Worm (Caenorhabditis elegans) whole organism, L2 larva: Measurements from ENCODE around the gene R148.8.

ENCODE experiments used
- aly-2 ChIP-seq: fragments of 150-350 bp; optimal IDR thresholded peaks from 2 replicates; lab custom pipeline; 2014; ENCODE audit warnings: missing biosample characterization, missing genetic modification characterization
- ceh-16 ChIP-seq: fragments of 150-350 bp; optimal IDR thresholded peaks from 2 replicates; lab custom pipeline; 2014; ENCODE audit warnings: missing biosample characterization, missing genetic modification characterization
- dmd-4 ChIP-seq: sonication (generic microtip); optimal IDR thresholded peaks from 2 replicates; lab custom pipeline; 2017; ENCODE audit warnings: missing biosample characterization, missing genetic modification characterization
- elt-3 ChIP-seq: sonication (generic microtip); optimal IDR thresholded peaks from 2 replicates; lab custom pipeline; 2017; ENCODE audit warnings: missing biosample characterization, missing genetic modification characterization
- fos-1 ChIP-seq: fragments of 150-350 bp; optimal IDR thresholded peaks from 2 replicates; lab custom pipeline; 2014; ENCODE audit warnings: missing biosample characterization, missing genetic modification characterization
- mdl-1 ChIP-seq, 2 experiments: fragments of 150-350 bp in 1 of 2; sonication (generic microtip) in 1 of 2; optimal IDR thresholded peaks; 2 replicates each; lab custom pipeline; 2017; ENCODE audit warnings: missing biosample characterization in 2 of 2, missing genetic modification characterization in 2 of 2
- nhr-129 ChIP-seq: fragments of 150-350 bp; optimal IDR thresholded peaks from 2 replicates; lab custom pipeline; 2014; ENCODE audit warnings: missing biosample characterization, missing genetic modification characterization
- nhr-21 ChIP-seq: fragments of 150-350 bp; optimal IDR thresholded peaks from 2 replicates; lab custom pipeline; 2014; ENCODE audit warnings: missing biosample characterization, missing genetic modification characterization
- nhr-23 ChIP-seq: fragments of 150-350 bp; optimal IDR thresholded peaks from 2 replicates; lab custom pipeline; 2014; ENCODE audit warnings: missing biosample characterization, missing genetic modification reagents, missing genetic modification characterization
- nhr-6 ChIP-seq: fragments of 150-350 bp; optimal IDR thresholded peaks from 2 replicates; lab custom pipeline; 2014; ENCODE audit warnings: missing biosample characterization, missing genetic modification characterization
- nhr-77 ChIP-seq: fragments of 150-350 bp; optimal IDR thresholded peaks from 2 replicates; lab custom pipeline; 2014; ENCODE audit warnings: missing biosample characterization, missing genetic modification characterization
- skn-1 ChIP-seq: sonication (generic microtip); optimal IDR thresholded peaks from 2 replicates; lab custom pipeline; 2017; ENCODE audit warnings: missing biosample characterization, missing genetic modification characterization
- ztf-4 ChIP-seq: fragments of 150-350 bp; optimal IDR thresholded peaks from 2 replicates; lab custom pipeline; 2014; ENCODE audit warnings: missing biosample characterization, missing genetic modification characterization

DNA sequence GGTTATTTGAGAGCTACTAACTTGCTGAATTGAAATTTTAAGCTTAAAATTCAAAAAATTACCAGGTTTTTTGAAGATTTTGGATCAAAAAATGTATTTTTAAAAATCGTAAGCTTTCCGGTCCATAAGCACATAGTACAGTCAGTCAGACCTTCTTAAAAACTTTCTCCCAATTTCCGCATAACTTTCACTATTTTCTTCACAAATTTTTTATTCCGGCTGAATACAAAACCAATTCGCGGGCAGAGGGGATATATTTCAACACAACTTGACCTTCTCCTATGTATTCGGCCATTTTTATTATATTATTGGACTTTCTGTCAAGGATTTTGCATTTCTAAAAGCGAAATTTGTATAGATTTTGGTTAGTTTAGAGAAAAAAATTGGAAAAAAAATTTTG, 30.8 kb upstream of the R148.8 start:
- no peak for TF ChIP-seq fos-1 (tag; lab: Kevin White, UChicago)
- TF ChIP-seq skn-1 (tag; lab: Kevin White, UChicago): no peak
- TF ChIP-seq nhr-6 (tag; lab: Kevin White, UChicago): no peak
- TF ChIP-seq ztf-4 (tag; lab: Kevin White, UChicago): no peak
- no peak for TF ChIP-seq nhr-21
- no peak for TF ChIP-seq nhr-129 (tag; lab: Kevin White, UChicago)
- no peak for TF ChIP-seq elt-3
- TF ChIP-seq dmd-4 (tag; lab: Kevin White, UChicago): no peak
- TF ChIP-seq nhr-77 (tag; lab: Kevin White, UChicago): no peak
- no peak for TF ChIP-seq mdl-1 (tag; optimal IDR thresholded peaks at IDR 0.05; lab: Kevin White, UChicago)
- TF ChIP-seq nhr-23 (tag; lab: Kevin White, UChicago): no peak
- TF ChIP-seq ceh-16 (tag; lab: Kevin White, UChicago): no peak
- TF ChIP-seq aly-2: no peak
